Worm (Caenorhabditis elegans) whole organism, L1 larva: Measurements from ENCODE around the gene F47E1.1.

Experiments
- Y116A8C.19 ChIP-seq: sonication (generic microtip); optimal IDR thresholded peaks from 2 replicates; lab custom pipeline; 2016; ENCODE audit warnings: missing compliant biosample characterization, missing genetic modification characterization, borderline replicate concordance
- aha-1 ChIP-seq: fragments of 150-350 bp; optimal IDR thresholded peaks from 2 replicates; lab custom pipeline; 2014; ENCODE audit warnings: missing biosample characterization, missing genetic modification characterization
- alr-1 ChIP-seq: fragments of 200-800 bp; sonication (Bioruptor generic); optimal IDR thresholded peaks from 2 replicates; lab custom pipeline; 2018; ENCODE audit warnings: borderline replicate concordance, mild to moderate bottlenecking, missing genetic modification characterization, missing compliant biosample characterization
- blmp-1 ChIP-seq: fragments of 150-350 bp; optimal IDR thresholded peaks from 2 replicates; lab custom pipeline; 2014; ENCODE audit warnings: missing biosample characterization, missing genetic modification characterization
- ceh-63 ChIP-seq: fragments of 200-800 bp; sonication (Bioruptor generic); optimal IDR thresholded peaks from 2 replicates; lab custom pipeline; 2018; ENCODE audit warnings: mild to moderate bottlenecking, missing genetic modification characterization, missing compliant biosample characterization
- ceh-8 ChIP-seq: fragments of 200-800 bp; sonication (Bioruptor generic); optimal IDR thresholded peaks from 2 replicates; lab custom pipeline; 2018; ENCODE audit warnings: mild to moderate bottlenecking, missing genetic modification characterization, moderate library complexity, missing compliant biosample characterization
- ceh-82 ChIP-seq, 3 experiments: fragments of 150-350 bp in 1 of 3; sonication (generic microtip) in 2 of 3; optimal IDR thresholded peaks; 2 replicates each; lab custom pipeline; 2014 to 2017; ENCODE audit warnings: missing biosample characterization in 3 of 3, missing genetic modification characterization in 3 of 3
- ceh-90 ChIP-seq: sonication (generic microtip); optimal IDR thresholded peaks from 2 replicates; lab custom pipeline; 2016; ENCODE audit warnings: missing genetic modification characterization, missing compliant biosample characterization
- ces-1 ChIP-seq: fragments of 150-350 bp; optimal IDR thresholded peaks from 2 replicates; lab custom pipeline; 2014; ENCODE audit warnings: missing biosample characterization, missing genetic modification reagents, missing genetic modification characterization
- dsc-1 ChIP-seq: sonication (generic microtip); optimal IDR thresholded peaks from 2 replicates; lab custom pipeline; 2016; ENCODE audit warnings: mild to moderate bottlenecking, missing genetic modification characterization, missing compliant biosample characterization
- efl-1 ChIP-seq, 4 experiments: fragments of 150-350 bp; optimal IDR thresholded peaks in 3 of 4; peaks in 1 of 4; 1 replicate in 1 of 4; 2 replicates in 3 of 4; lab custom pipeline; 2014; ENCODE audit warnings: missing biosample characterization in 2 of 4, missing genetic modification characterization in 2 of 4, missing genetic modification reagents in 2 of 4
- egl-13 ChIP-seq: sonication (generic microtip); optimal IDR thresholded peaks from 2 replicates; lab custom pipeline; 2016; ENCODE audit warnings: missing genotype, missing genetic modification reagents, missing genetic modification characterization, missing compliant biosample characterization
- egl-27 ChIP-seq, 2 experiments: fragments of 150-350 bp in 1 of 2; sonication (generic microtip); optimal IDR thresholded peaks; 3 replicates each; lab custom pipeline; 2017 to 2018; ENCODE audit warnings: missing biosample characterization in 2 of 2, missing genetic modification characterization in 2 of 2, missing genetic modification reagents in 2 of 2
- elt-3 ChIP-seq, 6 experiments: fragments of 150-350 bp in 1 of 6; sonication (generic microtip); optimal IDR thresholded peaks; 2 replicates each; lab custom pipeline; 2017 to 2018; ENCODE audit warnings: missing biosample characterization in 6 of 6, missing genetic modification characterization in 6 of 6, inconsistent platforms in 1 of 6
- ets-5 ChIP-seq: fragments of 200-800 bp; sonication (Bioruptor generic); IDR thresholded peaks from 2 replicates; pipeline ENCODE4 v1.3.6; 2022; ENCODE audit warnings: missing genetic modification characterization, missing compliant biosample characterization
- fkh-10 ChIP-seq: sonication (generic microtip); optimal IDR thresholded peaks from 2 replicates; lab custom pipeline; 2017; ENCODE audit warnings: missing biosample characterization, missing genetic modification reagents, missing genetic modification characterization
- fkh-4 ChIP-seq: sonication (generic microtip); optimal IDR thresholded peaks from 2 replicates; lab custom pipeline; 2016; ENCODE audit warnings: missing compliant biosample characterization, missing genetic modification characterization, borderline replicate concordance
- fkh-8 ChIP-seq: sonication (generic microtip); optimal IDR thresholded peaks from 2 replicates; lab custom pipeline; 2016; ENCODE audit warnings: mild to moderate bottlenecking, missing genetic modification characterization, missing compliant biosample characterization
- fos-1 ChIP-seq: fragments of 150-350 bp; optimal IDR thresholded peaks from 2 replicates; lab custom pipeline; 2014; ENCODE audit warnings: missing biosample characterization, missing genetic modification characterization
- grh-1 ChIP-seq: fragments of 200-800 bp; sonication (Bioruptor generic); IDR thresholded peaks from 2 replicates; pipeline ENCODE4 v1.3.6; 2022; ENCODE audit warnings: missing genetic modification reagents, missing genetic modification characterization, missing compliant biosample characterization
- irx-1 ChIP-seq: sonication (generic microtip); optimal IDR thresholded peaks from 2 replicates; lab custom pipeline; 2016; ENCODE audit warnings: missing genetic modification characterization, missing compliant biosample characterization
- jun-1 ChIP-seq: fragments of 150-350 bp; optimal IDR thresholded peaks from 2 replicates; lab custom pipeline; 2014; ENCODE audit warnings: missing biosample characterization, missing genetic modification reagents, missing genetic modification characterization
- lin-13 ChIP-seq: fragments of 150-350 bp; optimal IDR thresholded peaks from 2 replicates; lab custom pipeline; 2014; ENCODE audit warnings: missing biosample characterization, missing genetic modification reagents, missing genetic modification characterization
- lin-14 ChIP-seq: fragments of 200-800 bp; sonication (Bioruptor generic); optimal IDR thresholded peaks from 2 replicates; lab custom pipeline; 2018; ENCODE audit warnings: mild to moderate bottlenecking, missing genetic modification characterization, moderate library complexity, missing compliant biosample characterization
- lin-15B ChIP-seq: fragments of 150-350 bp; sonication (generic microtip); optimal IDR thresholded peaks from 3 replicates; lab custom pipeline; 2014; ENCODE audit warnings: missing biosample characterization, missing genetic modification characterization
- lir-3 ChIP-seq: sonication (generic microtip); optimal IDR thresholded peaks from 2 replicates; lab custom pipeline; 2016; ENCODE audit warnings: mild to moderate bottlenecking, missing genetic modification characterization, moderate library complexity, missing compliant biosample characterization; ENCODE audit not compliant: poor library complexity
- lsy-2 ChIP-seq, 2 experiments: fragments of 150-350 bp; optimal IDR thresholded peaks; 2 replicates each; lab custom pipeline; 2014; ENCODE audit warnings: missing biosample characterization in 2 of 2, missing genetic modification characterization in 2 of 2
- nhr-11 ChIP-seq: fragments of 150-350 bp; optimal IDR thresholded peaks from 2 replicates; lab custom pipeline; 2014; ENCODE audit warnings: missing biosample characterization, missing genetic modification characterization
- nhr-12 ChIP-seq: sonication (generic microtip); optimal IDR thresholded peaks from 2 replicates; lab custom pipeline; 2017; ENCODE audit warnings: missing biosample characterization, missing genetic modification characterization
- nhr-237 ChIP-seq: fragments of 150-350 bp; optimal IDR thresholded peaks from 2 replicates; lab custom pipeline; 2014; ENCODE audit warnings: missing biosample characterization, missing genetic modification characterization
- nhr-28 ChIP-seq: fragments of 150-350 bp; optimal IDR thresholded peaks from 2 replicates; lab custom pipeline; 2014; ENCODE audit warnings: missing biosample characterization, missing genetic modification characterization
- nhr-76 ChIP-seq: sonication (generic microtip); optimal IDR thresholded peaks from 2 replicates; lab custom pipeline; 2017; ENCODE audit warnings: missing biosample characterization, missing genetic modification characterization
- nhr-77 ChIP-seq: fragments of 150-350 bp; optimal IDR thresholded peaks from 2 replicates; lab custom pipeline; 2014; ENCODE audit warnings: missing biosample characterization, missing genetic modification characterization
- nhr-84 ChIP-seq: sonication (generic microtip); optimal IDR thresholded peaks from 2 replicates; lab custom pipeline; 2017; ENCODE audit warnings: missing biosample characterization, missing genetic modification characterization
- nhr-85 ChIP-seq: sonication (generic microtip); peaks from one replicate; lab custom pipeline; 2016; ENCODE audit warnings: missing genetic modification characterization, inconsistent platforms, missing compliant biosample characterization
- pag-3 ChIP-seq: sonication (generic microtip); optimal IDR thresholded peaks from 2 replicates; lab custom pipeline; 2017; ENCODE audit warnings: missing genetic modification characterization, mild to moderate bottlenecking, missing compliant biosample characterization, antibody characterized with exemption, borderline replicate concordance; ENCODE audit not compliant: insufficient read depth
- pax-3 ChIP-seq: fragments of 200-800 bp; sonication (Bioruptor generic); optimal IDR thresholded peaks from 2 replicates; lab custom pipeline; 2018; ENCODE audit warnings: mild to moderate bottlenecking, missing genetic modification characterization, moderate library complexity, missing compliant biosample characterization
- sup-37 ChIP-seq: fragments of 200-800 bp; sonication (Bioruptor generic); optimal IDR thresholded peaks from 2 replicates; lab custom pipeline; 2018; ENCODE audit warnings: mild to moderate bottlenecking, missing genetic modification characterization, missing compliant biosample characterization
- tbx-2 ChIP-seq: sonication (generic microtip); optimal IDR thresholded peaks from 2 replicates; lab custom pipeline; 2016; ENCODE audit warnings: missing genetic modification characterization, missing compliant biosample characterization
- unc-130 ChIP-seq: fragments of 150-350 bp; optimal IDR thresholded peaks from 2 replicates; lab custom pipeline; 2017; ENCODE audit warnings: missing biosample characterization, missing genetic modification characterization, inconsistent platforms
- unc-98 ChIP-seq: fragments of 200-800 bp; sonication (Bioruptor generic); IDR thresholded peaks from 2 replicates; pipeline ENCODE4 v1.3.6; 2022; ENCODE audit warnings: missing genetic modification characterization, missing compliant biosample characterization
- ztf-11 ChIP-seq, 2 experiments: sonication (generic microtip); optimal IDR thresholded peaks; 2 replicates each; lab custom pipeline; 2016 to 2017; ENCODE audit warnings: missing genetic modification characterization in 2 of 2, missing biosample characterization in 1 of 2, missing compliant biosample characterization in 1 of 2

F47E1.1 gene

DNA sequence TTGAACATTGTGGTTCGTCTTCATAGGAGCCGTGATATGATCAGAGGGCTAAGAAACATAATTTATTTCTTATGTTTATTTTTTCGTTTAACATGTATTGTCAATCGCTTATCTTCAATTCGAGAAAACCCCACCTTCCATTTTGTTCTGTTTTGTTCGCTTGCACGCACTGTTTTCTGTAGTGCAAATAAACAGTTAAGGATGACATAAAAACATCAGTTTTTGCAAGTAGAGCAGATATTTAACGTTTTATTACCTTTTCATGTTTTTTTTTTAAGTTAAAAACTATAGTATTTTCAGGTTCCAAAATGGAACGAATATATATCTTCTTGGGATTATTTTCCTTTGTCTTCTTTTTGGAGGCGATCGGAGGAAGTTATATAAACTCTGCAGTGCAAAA is 19.6 kb upstream of the F47E1.1 start, which contains the start of gene F47E1.2:
Gene F47E1.2 (plus strand): TSS at position 301 of the 400 bp plus-strand sequence.
- no peak for TF ChIP-seq efl-1 (optimal IDR thresholded peaks at IDR 0.05; lab: Kevin White, UChicago)
- TF ChIP-seq efl-1 (GFP tag; optimal IDR thresholded peaks at IDR 0.05 in 1 of 2; lab: Kevin White, UChicago) = peak in 1 of 2 experiments; percentile 61
- TF ChIP-seq Y116A8C.19 = no peak

DNA sequence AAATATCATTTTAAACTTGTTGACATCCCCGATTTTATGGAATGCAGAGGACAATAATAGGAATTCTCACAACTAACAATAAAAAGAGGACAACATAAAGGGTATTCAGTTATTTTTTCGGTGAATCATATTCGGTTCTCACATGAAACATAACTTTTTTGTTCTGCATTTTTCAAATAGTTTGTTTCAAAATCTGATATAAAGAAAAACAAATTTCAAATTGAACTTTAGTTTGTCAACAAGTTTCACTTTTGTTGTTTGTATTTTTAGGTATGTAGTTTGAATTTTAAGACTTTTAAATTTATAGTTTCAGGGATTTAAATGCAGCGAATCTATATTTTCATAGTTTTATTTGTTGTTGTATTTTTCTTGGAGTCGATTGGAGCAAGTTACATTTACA is 14.5 kb upstream of the F47E1.1 start, which contains the start of gene F47E1.4:
Gene F47E1.4 (plus strand): TSS at position 301 of the 400 bp plus-strand sequence.
- TF ChIP-seq pax-3 (tag; lab: Kevin White, UChicago) (no peak), jun-1 (tag; lab: Kevin White, UChicago) (no peak), aha-1 (tag; lab: Kevin White, UChicago) (no peak), unc-130 (tag; lab: Kevin White, UChicago) (no peak), nhr-28 (tag; lab: Kevin White, UChicago) (no peak), ces-1 (GFP tag; lab: Kevin White, UChicago) (no peak), lir-3 (no peak), fos-1 (tag; lab: Kevin White, UChicago) (no peak)

DNA sequence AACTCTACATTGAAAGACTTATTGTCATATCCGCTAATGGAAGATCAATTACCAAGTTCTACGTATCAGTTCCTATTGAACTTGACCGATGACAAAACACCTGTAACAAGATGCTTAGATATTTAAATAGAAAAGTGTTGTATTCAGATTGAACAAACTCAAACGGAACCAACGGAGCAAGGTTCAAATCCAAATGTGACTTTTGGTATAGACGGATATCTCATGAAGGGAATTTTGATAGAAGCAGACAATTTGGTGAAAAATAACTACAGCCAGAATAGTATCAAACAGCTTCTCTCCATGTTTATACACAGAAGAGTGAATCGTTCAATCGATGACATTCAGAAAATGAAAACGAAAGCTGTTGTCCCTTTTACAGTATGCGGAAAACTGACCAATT is 13.5 kb upstream of the F47E1.1 start:
- no peak for TF ChIP-seq egl-13 (tag; lab: Kevin White, UChicago)
- no peak for TF ChIP-seq lsy-2 (tag; optimal IDR thresholded peaks at IDR 0.05; lab: Kevin White, UChicago)
- TF ChIP-seq tbx-2 (tag; lab: Kevin White, UChicago) = no peak
- TF ChIP-seq elt-3 (tag; optimal IDR thresholded peaks at IDR 0.05; lab: Kevin White, UChicago) = no peak
- no peak for TF ChIP-seq ets-5 (GFP tag; lab: Robert Waterston, UW)
- no peak for TF ChIP-seq irx-1 (tag; lab: Kevin White, UChicago)
- no peak for TF ChIP-seq nhr-11 (tag; lab: Kevin White, UChicago)
- no peak for TF ChIP-seq egl-27 (tag; optimal IDR thresholded peaks at IDR 0.05; lab: Kevin White, UChicago)

DNA sequence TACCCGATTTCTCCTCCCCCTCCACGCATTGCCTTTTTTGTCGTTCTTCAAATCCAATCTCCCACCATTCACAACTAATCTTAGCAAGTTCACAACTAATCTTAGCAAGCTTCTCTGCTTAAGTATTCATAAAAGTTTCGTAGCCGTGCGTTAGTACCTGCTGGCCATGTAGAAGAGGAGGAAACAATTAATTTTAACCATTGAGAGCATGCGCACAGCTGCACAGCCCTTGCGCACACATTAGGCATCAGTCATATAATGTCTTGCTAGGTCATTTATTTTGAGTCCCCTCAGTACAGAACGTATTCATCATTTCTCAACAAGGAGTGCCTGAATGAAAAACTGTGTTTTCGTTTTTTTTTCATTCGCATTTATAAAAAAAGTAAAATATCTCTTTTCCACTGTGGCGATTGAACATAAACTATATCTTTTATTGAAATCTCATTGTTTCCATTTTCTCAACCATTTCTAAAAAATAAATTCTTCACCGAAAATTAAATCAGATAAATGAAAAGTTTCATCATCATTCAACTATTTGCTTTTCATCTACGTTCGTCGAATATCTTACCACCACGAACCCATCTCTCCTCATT is 9.7 kb upstream of the F47E1.1 start:
- no peak for TF ChIP-seq dsc-1 (tag; lab: Kevin White, UChicago)
- no peak for TF ChIP-seq nhr-11 (tag; lab: Kevin White, UChicago)
- no peak for TF ChIP-seq efl-1 (optimal IDR thresholded peaks at IDR 0.05; lab: Kevin White, UChicago)
- peak in 1 of 2 experiments; percentile 90 for TF ChIP-seq efl-1 (GFP tag; optimal IDR thresholded peaks at IDR 0.05 in 1 of 2; lab: Kevin White, UChicago)
- peak; percentile 28 for TF ChIP-seq nhr-85 (tag; lab: Kevin White, UChicago)

DNA sequence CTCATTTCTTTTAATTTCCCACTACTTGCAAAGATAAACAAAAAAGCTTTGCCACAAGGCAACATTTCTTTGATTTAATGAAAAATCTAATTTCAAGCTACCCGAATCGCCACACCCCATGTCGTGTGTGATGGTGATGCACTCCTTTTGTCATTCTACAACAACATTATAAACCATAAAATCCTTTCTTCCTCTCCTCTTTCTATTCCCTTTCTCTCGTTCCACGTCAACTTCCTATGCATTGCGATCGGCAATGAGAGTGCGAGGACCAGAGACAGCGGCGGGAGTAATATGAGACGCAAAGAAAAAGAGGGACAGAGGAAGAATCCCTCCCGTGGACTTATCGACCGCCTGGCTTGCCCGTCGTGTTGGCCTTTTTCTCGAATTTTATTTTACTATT is 8.9 kb upstream of the F47E1.1 start:
- TF ChIP-seq nhr-76 (tag; lab: Kevin White, UChicago) = no peak
- TF ChIP-seq fkh-10 = no peak
- no peak for TF ChIP-seq fkh-8 (tag; lab: Kevin White, UChicago)
- no peak for TF ChIP-seq unc-130 (tag; lab: Kevin White, UChicago)
- TF ChIP-seq lir-3 = no peak
- TF ChIP-seq grh-1 (GFP tag; lab: Robert Waterston, UW) = no peak
- no peak for TF ChIP-seq egl-13 (tag; lab: Kevin White, UChicago)
- no peak for TF ChIP-seq lin-15B
- TF ChIP-seq alr-1 (tag; lab: Kevin White, UChicago) = no peak
- no peak for TF ChIP-seq lin-13 (GFP tag; lab: Kevin White, UChicago)
- no peak for TF ChIP-seq pax-3 (tag; lab: Kevin White, UChicago)
- no peak for TF ChIP-seq nhr-84
- TF ChIP-seq lin-14 (GFP tag; lab: Kevin White, UChicago) = peak; percentile 91
- no peak for TF ChIP-seq unc-98 (GFP tag; lab: Robert Waterston, UW)
- no peak for TF ChIP-seq nhr-77 (tag; lab: Kevin White, UChicago)
- no peak for TF ChIP-seq ceh-90 (tag; lab: Kevin White, UChicago)
- no peak for TF ChIP-seq sup-37 (GFP tag; lab: Kevin White, UChicago)
- peak in 2 of 3 experiments; percentile 11 to 45 for TF ChIP-seq ceh-82 (tag; optimal IDR thresholded peaks at IDR 0.05; lab: Kevin White, UChicago)
- TF ChIP-seq ztf-11 (tag; optimal IDR thresholded peaks at IDR 0.05; lab: Kevin White, UChicago) = no peak
- no peak for TF ChIP-seq fkh-4 (tag; lab: Kevin White, UChicago)
- peak; percentile 91 for TF ChIP-seq blmp-1
- no peak for TF ChIP-seq pag-3 (tag; lab: Kevin White, UChicago)
- no peak for TF ChIP-seq jun-1 (tag; lab: Kevin White, UChicago)
- no peak for TF ChIP-seq ceh-8 (GFP tag; lab: Kevin White, UChicago)
- peak in 1 of 2 experiments; percentile 58 for TF ChIP-seq lsy-2 (tag; optimal IDR thresholded peaks at IDR 0.05; lab: Kevin White, UChicago)
- no peak for TF ChIP-seq ceh-63 (GFP tag; lab: Kevin White, UChicago)
- no peak for TF ChIP-seq nhr-237
- no peak for TF ChIP-seq nhr-12 (tag; lab: Kevin White, UChicago)
